Fruit fly (Drosophila melanogaster): ENCODE data around the gene SF1.

dm6 chr3R:17558630-17559029 is 18.4 kb downstream of the SF1 start, which contains the start of gene Hmx:
- no peak for TF ChIP-seq CG8478 (optimal IDR thresholded peaks at IDR 0.05)
- no peak for TF ChIP-seq CTCF (optimal IDR thresholded peaks at IDR 0.05)
